Worm (Caenorhabditis elegans) whole organism, dauer: ENCODE results near the gene C16C4.1.

Source experiments
- unc-62 ChIP-seq: sonication (generic microtip); optimal IDR thresholded peaks from 2 replicates; lab custom pipeline; 2017; ENCODE audit warnings: missing biosample characterization, missing genetic modification reagents, missing genetic modification characterization

Gene C16C4.1

DNA sequence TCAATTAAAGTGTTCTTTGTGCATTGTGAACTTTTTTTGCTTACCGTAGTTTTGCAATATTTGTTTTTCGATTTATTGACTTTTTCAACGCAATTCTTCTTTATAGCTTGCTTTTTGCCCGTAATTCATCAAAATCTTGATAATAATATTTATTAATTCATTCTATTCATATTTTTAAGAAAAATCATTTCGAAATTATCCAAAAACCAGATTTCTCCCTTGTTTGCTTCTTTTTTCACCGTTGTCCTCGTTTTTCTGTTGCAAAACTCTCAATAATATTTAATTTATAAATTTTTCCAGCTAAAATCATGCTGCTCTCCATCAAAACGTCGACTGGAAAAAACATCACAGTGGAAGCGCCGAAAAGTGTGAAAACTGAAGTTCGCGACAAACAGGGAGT lies 30.4 kb downstream of the C16C4.1 start, which contains the start of gene F52C6.3:
TSS of gene F52C6.3 (plus strand) at position 301 of the 400 bp plus-strand sequence.
- no peak for TF ChIP-seq unc-62 (GFP tag; lab: Kevin White, UChicago)

ce11 chrII:1926162-1926561 lies 32.1 kb downstream of the C16C4.1 start, which contains the start of gene F52C6.2:
TSS of gene F52C6.2 (plus strand) at chrII:1926462.
- no peak for TF ChIP-seq unc-62 (GFP tag; lab: Kevin White, UChicago)

DNA sequence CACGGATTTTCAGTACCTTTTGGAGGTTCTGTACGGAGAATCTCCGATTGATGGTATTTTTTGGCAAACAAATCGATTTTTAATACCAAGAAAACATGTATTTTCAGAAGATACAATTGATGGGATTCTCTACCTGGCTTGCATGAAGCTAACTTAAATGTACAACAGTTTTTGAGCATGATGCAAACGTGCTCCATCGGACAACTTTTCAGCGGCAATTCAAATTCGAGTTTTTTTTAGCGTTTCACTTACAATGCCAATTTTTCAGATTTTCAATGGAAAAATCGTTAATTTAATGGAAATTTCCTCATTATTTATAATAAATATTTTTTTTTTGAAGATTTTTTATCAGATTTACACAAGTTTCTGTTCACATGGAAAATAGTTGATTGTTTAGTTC lies 34.6 kb downstream of the C16C4.1 start:
- TF ChIP-seq unc-62 (GFP tag; lab: Kevin White, UChicago): no peak

- TF ChIP-seq unc-62 (GFP tag; lab: Kevin White, UChicago): no peak
Measured at ce11 chrII:1939652-1940051, 45.6 kb downstream of the C16C4.1 start, which contains the start of gene ZK250.13. TSS of gene ZK250.13 (minus strand) at chrII:1939752.
